Fruit fly (Drosophila melanogaster): ENCODE data around the gene CG42637.

The CG42637 gene

dm6 chr3L:19836375-19836937 lies 43.1 kb upstream of the CG42637 start, which contains the start of gene kto (continued):
- TF ChIP-seq Elba2 (GFP tag; optimal IDR thresholded peaks at IDR 0.05) (peak; percentile 20), nerfin-2 (GFP tag; IDR thresholded peaks at IDR 0.05; ENCODE audit: partially characterized antibody) (peak; percentile 83), pho (GFP tag; optimal IDR thresholded peaks at IDR 0.05) (no peak), Sin3A (optimal IDR thresholded peaks at IDR 0.05) (peak; percentile 16), tna (GFP tag; IDR thresholded peaks at IDR 0.05; ENCODE audit: partially characterized antibody) (peak; percentile 87), vnd (GFP tag; IDR thresholded peaks at IDR 0.05; ENCODE audit: partially characterized antibody) (peak; percentile 78), bbx (GFP tag; IDR thresholded peaks at IDR 0.05; ENCODE audit: partially characterized antibody) (peak; percentile 92), CG11695 (GFP tag; IDR thresholded peaks at IDR 0.05) (no peak), CG14860 (GFP tag; IDR thresholded peaks at IDR 0.05; ENCODE audit: partially characterized antibody) (peak; percentile 79), CG15601 (tag; optimal IDR thresholded peaks at IDR 0.05) (no peak), Bgb (GFP tag; IDR thresholded peaks at IDR 0.05; ENCODE audit: partially characterized antibody) (peak; percentile 88), zen2 (GFP tag; IDR thresholded peaks at IDR 0.05; ENCODE audit: partially characterized antibody) (peak; percentile 81), CG14710 (tag; optimal IDR thresholded peaks at IDR 0.05) (peak; percentile 10), CG6272 (GFP tag; IDR thresholded peaks at IDR 0.05) (no peak), CG12659 (GFP tag; optimal IDR thresholded peaks at IDR 0.05) (no peak), h (optimal IDR thresholded peaks at IDR 0.05) (no peak), sens (GFP tag) (peak; percentile 84), MBD-R2 (GFP tag; IDR thresholded peaks at IDR 0.05) (peak; percentile 69), CG4360 (GFP tag; IDR thresholded peaks at IDR 0.05) (peak; percentile 76), Neu2 (GFP tag; optimal IDR thresholded peaks at IDR 0.05; ENCODE audit: borderline replicate concordance) (peak; percentile 67), CG7963 (GFP tag; IDR thresholded peaks at IDR 0.05; ENCODE audit: partially characterized antibody) (peak; percentile 75), her (GFP tag; optimal IDR thresholded peaks at IDR 0.05) (no peak), CG4404 (GFP tag; IDR thresholded peaks at IDR 0.05) (no peak), Aef1 (GFP tag; IDR thresholded peaks at IDR 0.05) (peak; percentile 68), CG4617 (GFP tag; optimal IDR thresholded peaks at IDR 0.05; ENCODE audit: borderline replicate concordance) (peak; percentile 56), inv (GFP tag; IDR thresholded peaks at IDR 0.05; ENCODE audit: partially characterized antibody) (peak; percentile 69), CG42726 (GFP tag; IDR thresholded peaks at IDR 0.05; ENCODE audit: partially characterized antibody) (peak; percentile 28; the same call in 1 of the 2 replicates), Ets65A (GFP tag) (no peak), CG15514 (GFP tag; optimal IDR thresholded peaks at IDR 0.05) (peak; percentile 40), Opbp (GFP tag; IDR thresholded peaks at IDR 0.05; ENCODE audit: partially characterized antibody) (peak; percentile 93), hbn (GFP tag; IDR thresholded peaks at IDR 0.05; ENCODE audit: partially characterized antibody) (peak; percentile 88), ato (GFP tag; IDR thresholded peaks at IDR 0.05; ENCODE audit: partially characterized antibody) (peak; percentile 86), CG2120 (GFP tag; optimal IDR thresholded peaks at IDR 0.05) (no peak), CG16813 (GFP tag; IDR thresholded peaks at IDR 0.05; ENCODE audit: partially characterized antibody) (peak; percentile 81), dati (GFP tag; IDR thresholded peaks at IDR 0.05) (no peak), crp (GFP tag; optimal IDR thresholded peaks at IDR 0.05) (peak in 1 of 2 experiments; percentile 1), CG6791 (GFP tag; IDR thresholded peaks at IDR 0.05; ENCODE audit: partially characterized antibody) (peak; percentile 91), mirr (GFP tag; optimal IDR thresholded peaks at IDR 0.05) (peak; percentile 57), CG34376 (GFP tag; optimal IDR thresholded peaks at IDR 0.05) (peak; percentile 1), ssp (GFP tag; IDR thresholded peaks at IDR 0.05) (no peak), amos (GFP tag; IDR thresholded peaks at IDR 0.05; ENCODE audit: partially characterized antibody) (peak; percentile 87), E2f2 (GFP tag; IDR thresholded peaks at IDR 0.05) (peak; percentile 97), Sry-δ (GFP tag; optimal IDR thresholded peaks at IDR 0.05) (peak; percentile 91), HLH4C (GFP tag; IDR thresholded peaks at IDR 0.05; ENCODE audit: partially characterized antibody) (peak; percentile 90), Med (GFP tag) (peak; percentile 71), HmgZ (tag; optimal IDR thresholded peaks at IDR 0.05) (peak; percentile 29), CG34224 (GFP tag; IDR thresholded peaks at IDR 0.05; ENCODE audit: partially characterized antibody) (peak; percentile 95), mld (GFP tag; IDR thresholded peaks at IDR 0.05; ENCODE audit: partially characterized antibody) (peak; percentile 78)
